Fruit fly (Drosophila melanogaster) S2 (cell line): ENCODE results near the gene Hakai.

Experiments
- CG8478 ChIP-seq: fragments of >200 bp; optimal IDR thresholded peaks from 2 replicates; lab custom pipeline; 2018
- CTCF ChIP-seq, 2 experiments: fragments of >200 bp; optimal IDR thresholded peaks; 2 replicates each; lab custom pipeline; 2018

DNA sequence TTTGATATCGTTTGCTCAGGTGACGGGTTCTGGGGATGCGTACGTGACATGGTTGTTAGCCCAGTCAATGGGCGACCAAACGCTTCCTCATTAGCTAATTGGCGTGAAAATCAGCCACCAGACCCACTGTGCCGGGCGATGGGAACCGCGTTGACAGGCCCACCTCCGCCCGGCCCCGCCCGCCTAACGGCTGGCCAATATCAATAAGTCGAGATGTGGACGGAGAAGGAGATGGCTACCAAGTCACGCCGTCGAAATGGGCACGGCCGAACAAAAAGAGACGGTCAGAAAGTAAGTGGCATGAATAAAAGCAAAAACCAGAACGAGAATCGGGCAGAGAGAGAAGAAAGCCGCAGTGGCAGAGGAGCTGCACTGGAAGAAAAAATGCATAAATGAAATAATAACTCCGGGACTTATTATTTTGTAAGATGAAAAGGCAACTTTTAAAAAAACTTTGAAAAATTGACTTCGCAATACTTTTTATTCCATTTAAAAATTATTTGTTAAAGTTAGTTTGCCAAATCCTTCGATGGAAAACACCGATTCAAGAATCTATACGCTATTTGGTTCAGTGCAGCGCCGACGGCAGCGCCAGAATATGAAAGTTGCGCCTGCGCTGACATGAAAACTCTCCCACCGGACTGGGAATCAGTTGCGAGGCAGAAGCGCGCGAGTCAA is 44.4 kb downstream of the Hakai start, which contains the start of gene CG13082:
- no peak for TF ChIP-seq CG8478 (lab: Kevin White, UChicago)
- TF ChIP-seq CTCF (optimal IDR thresholded peaks at IDR 0.05; lab: Kevin White, UChicago): no peak
